Worm (Caenorhabditis elegans) whole organism, late embryonic: ENCODE results near the gene F35E8.7.

ENCODE experiments used
- C38D4.7 ChIP-seq: fragments of 200-800 bp; sonication (Bioruptor generic); optimal IDR thresholded peaks from 2 replicates; lab custom pipeline; 2018; ENCODE audit warnings: mild to moderate bottlenecking, missing genetic modification characterization, moderate library complexity, missing compliant biosample characterization
- F13H6.1 ChIP-seq: sonication (generic microtip); optimal IDR thresholded peaks from 2 replicates; lab custom pipeline; 2016; ENCODE audit warnings: missing genetic modification characterization, missing compliant biosample characterization
- K02D7.2 ChIP-seq: sonication (generic microtip); optimal IDR thresholded peaks from 2 replicates; lab custom pipeline; 2017; ENCODE audit warnings: mild to moderate bottlenecking, missing genetic modification characterization, missing compliant biosample characterization
- ama-1 ChIP-seq: fragments of 150-350 bp; optimal IDR thresholded peaks from 2 replicates; lab custom pipeline; 2014
- ceh-14 ChIP-seq: sonication (generic microtip); optimal IDR thresholded peaks from 2 replicates; lab custom pipeline; 2016; ENCODE audit warnings: missing genotype, missing genetic modification characterization, missing compliant biosample characterization
- ceh-18 ChIP-seq: sonication (generic microtip); optimal IDR thresholded peaks from 2 replicates; lab custom pipeline; 2016; ENCODE audit warnings: missing genetic modification characterization, missing compliant biosample characterization
- ceh-22 ChIP-seq: sonication (generic microtip); optimal IDR thresholded peaks from 2 replicates; lab custom pipeline; 2017; ENCODE audit warnings: missing biosample characterization, missing genetic modification characterization
- ceh-24 ChIP-seq: sonication (generic microtip); optimal IDR thresholded peaks from 2 replicates; lab custom pipeline; 2016; ENCODE audit warnings: mild to moderate bottlenecking, missing genetic modification characterization, missing compliant biosample characterization
- ceh-30 ChIP-seq: fragments of 150-350 bp; optimal IDR thresholded peaks from 2 replicates; lab custom pipeline; 2014; ENCODE audit warnings: missing biosample characterization, missing genetic modification characterization
- ceh-31 ChIP-seq: sonication (generic microtip); optimal IDR thresholded peaks from 2 replicates; lab custom pipeline; 2016; ENCODE audit warnings: missing genetic modification characterization, missing compliant biosample characterization
- ceh-45 ChIP-seq: fragments of 200-800 bp; sonication (Bioruptor generic); IDR thresholded peaks from 2 replicates; pipeline ENCODE4 v1.3.6; 2022; ENCODE audit warnings: missing genetic modification reagents, missing genetic modification characterization, missing compliant biosample characterization
- ceh-6 ChIP-seq: fragments of 200-800 bp; sonication (Bioruptor generic); optimal IDR thresholded peaks from 2 replicates; lab custom pipeline; 2018; ENCODE audit warnings: mild to moderate bottlenecking, missing genetic modification characterization, missing compliant biosample characterization
- che-1 ChIP-seq: sonication (generic microtip); optimal IDR thresholded peaks from 2 replicates; lab custom pipeline; 2016; ENCODE audit warnings: mild to moderate bottlenecking, missing genetic modification characterization, missing compliant biosample characterization
- dve-1 ChIP-seq: sonication (generic microtip); optimal IDR thresholded peaks from 2 replicates; lab custom pipeline; 2017; ENCODE audit warnings: antibody characterized with exemption, mild to moderate bottlenecking, missing genetic modification characterization, missing compliant biosample characterization
- elt-2 ChIP-seq: sonication (generic microtip); optimal IDR thresholded peaks from 2 replicates; lab custom pipeline; 2016; ENCODE audit warnings: missing genetic modification reagents, missing genetic modification characterization, missing compliant biosample characterization
- elt-4 ChIP-seq: sonication (generic microtip); optimal IDR thresholded peaks from 2 replicates; lab custom pipeline; 2016; ENCODE audit warnings: missing genetic modification characterization, missing compliant biosample characterization
- ets-4 ChIP-seq: sonication (generic microtip); optimal IDR thresholded peaks from 2 replicates; lab custom pipeline; 2016; ENCODE audit warnings: missing genetic modification characterization, missing compliant biosample characterization
- eyg-1 ChIP-seq: sonication (generic microtip); optimal IDR thresholded peaks from 2 replicates; lab custom pipeline; 2016; ENCODE audit warnings: missing genotype, missing genetic modification characterization, missing compliant biosample characterization
- fax-1 ChIP-seq: sonication (generic microtip); optimal IDR thresholded peaks from 2 replicates; lab custom pipeline; 2016; ENCODE audit warnings: missing genotype, missing genetic modification characterization, missing compliant biosample characterization
- hlh-13 ChIP-seq: fragments of 200-800 bp; sonication (Bioruptor generic); optimal IDR thresholded peaks from 2 replicates; lab custom pipeline; 2018; ENCODE audit warnings: mild to moderate bottlenecking, missing genetic modification characterization, missing compliant biosample characterization
- hlh-6 ChIP-seq: sonication (generic microtip); optimal IDR thresholded peaks from 2 replicates; lab custom pipeline; 2016; ENCODE audit warnings: missing genotype, missing genetic modification characterization, missing compliant biosample characterization
- hlh-8 ChIP-seq: sonication (generic microtip); optimal IDR thresholded peaks from 2 replicates; lab custom pipeline; 2016; ENCODE audit warnings: missing genotype, missing genetic modification characterization, missing compliant biosample characterization
- lim-6 ChIP-seq: sonication (generic microtip); optimal IDR thresholded peaks from 2 replicates; lab custom pipeline; 2016; ENCODE audit warnings: missing genetic modification characterization, missing compliant biosample characterization
- madf-2 ChIP-seq: sonication (generic microtip); optimal IDR thresholded peaks from 2 replicates; lab custom pipeline; 2017; ENCODE audit warnings: missing genetic modification characterization, missing compliant biosample characterization
- nhr-11 ChIP-seq: fragments of 150-350 bp; optimal IDR thresholded peaks from 2 replicates; lab custom pipeline; 2014; ENCODE audit warnings: missing biosample characterization, missing genetic modification characterization
- nhr-232 ChIP-seq: sonication (generic microtip); optimal IDR thresholded peaks from 2 replicates; lab custom pipeline; 2016; ENCODE audit warnings: missing genetic modification characterization, missing compliant biosample characterization
- npax-4 ChIP-seq: sonication (generic microtip); optimal IDR thresholded peaks from 2 replicates; lab custom pipeline; 2016; ENCODE audit warnings: missing genetic modification characterization, missing compliant biosample characterization
- odd-2 ChIP-seq: sonication (generic microtip); optimal IDR thresholded peaks from 2 replicates; lab custom pipeline; 2017; ENCODE audit warnings: antibody characterized with exemption, mild to moderate bottlenecking, missing genetic modification characterization, missing compliant biosample characterization
- pat-9 ChIP-seq: fragments of 200-800 bp; sonication (Bioruptor generic); optimal IDR thresholded peaks from 2 replicates; lab custom pipeline; 2018; ENCODE audit warnings: mild to moderate bottlenecking, missing genetic modification characterization, moderate library complexity, missing compliant biosample characterization
- pax-1 ChIP-seq: fragments of 150-350 bp; optimal IDR thresholded peaks from 2 replicates; lab custom pipeline; 2014; ENCODE audit warnings: missing biosample characterization, missing genetic modification characterization
- pha-2 ChIP-seq: sonication (generic microtip); optimal IDR thresholded peaks from 2 replicates; lab custom pipeline; 2017; ENCODE audit warnings: mild to moderate bottlenecking, missing genetic modification characterization, missing compliant biosample characterization
- pqm-1 ChIP-seq: sonication (generic microtip); optimal IDR thresholded peaks from 2 replicates; lab custom pipeline; 2016; ENCODE audit warnings: missing genetic modification characterization, missing compliant biosample characterization
- pros-1 ChIP-seq: fragments of 150-350 bp; optimal IDR thresholded peaks from 2 replicates; lab custom pipeline; 2014; ENCODE audit warnings: missing biosample characterization, missing genetic modification reagents, missing genetic modification characterization
- ref-2 ChIP-seq: sonication (generic microtip); optimal IDR thresholded peaks from 2 replicates; lab custom pipeline; 2016; ENCODE audit warnings: missing genetic modification characterization, missing compliant biosample characterization
- sox-2 ChIP-seq: fragments of 200-800 bp; sonication (Bioruptor generic); IDR thresholded peaks from 2 replicates; pipeline ENCODE4 v1.3.6; 2022; ENCODE audit warnings: missing genetic modification reagents, missing genetic modification characterization, missing compliant biosample characterization
- tbx-7 ChIP-seq: sonication (generic microtip); optimal IDR thresholded peaks from 2 replicates; lab custom pipeline; 2016; ENCODE audit warnings: missing genotype, missing genetic modification characterization, missing compliant biosample characterization
- ttx-3 ChIP-seq: sonication (generic microtip); optimal IDR thresholded peaks from 2 replicates; lab custom pipeline; 2016; ENCODE audit warnings: missing genetic modification reagents, missing genetic modification characterization, missing compliant biosample characterization
- unc-3 ChIP-seq, 2 experiments: fragments of 200-800 bp in 1 of 2; sonication (Bioruptor generic) in 1 of 2; sonication (generic microtip) in 1 of 2; conservative IDR thresholded peaks in 1 of 2; optimal IDR thresholded peaks in 1 of 2; 2 replicates each; pipeline versions ENCODE4 v1.3.6 to Lab custom; 2016 to 2022; ENCODE audit warnings: missing compliant biosample characterization in 2 of 2, missing genetic modification characterization in 2 of 2, missing genetic modification reagents in 1 of 2
- unc-42 ChIP-seq: sonication (generic microtip); optimal IDR thresholded peaks from 2 replicates; lab custom pipeline; 2016; ENCODE audit warnings: missing genotype, missing genetic modification characterization, missing compliant biosample characterization
- unc-55 ChIP-seq: sonication (generic microtip); optimal IDR thresholded peaks from 2 replicates; lab custom pipeline; 2017; ENCODE audit warnings: missing biosample characterization, missing genetic modification reagents, missing genetic modification characterization
- unc-86 ChIP-seq: sonication (generic microtip); optimal IDR thresholded peaks from 2 replicates; lab custom pipeline; 2016; ENCODE audit warnings: missing genetic modification characterization, missing compliant biosample characterization
- ztf-16 ChIP-seq: sonication (generic microtip); optimal IDR thresholded peaks from 2 replicates; lab custom pipeline; 2017; ENCODE audit warnings: missing genetic modification characterization, missing compliant biosample characterization

Gene F35E8.7

DNA sequence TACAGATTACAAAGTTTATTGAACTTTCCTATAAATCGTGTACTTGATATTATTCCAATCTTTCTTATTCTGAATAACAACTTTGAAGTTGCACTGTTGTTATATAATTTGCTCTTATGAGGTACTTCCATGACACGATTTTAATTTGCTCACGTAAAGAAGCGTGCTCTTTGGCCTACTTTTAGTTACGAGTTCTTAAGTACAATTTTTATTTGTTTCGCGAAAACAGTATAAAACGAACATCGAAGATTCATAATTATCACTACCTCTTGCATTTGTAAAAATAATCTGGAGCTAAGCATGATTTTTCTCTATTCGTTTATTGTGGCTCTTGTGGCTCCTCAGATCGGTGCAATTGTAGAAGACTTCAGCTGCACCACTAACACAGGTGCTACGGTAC lies at the start of gene F35E8.7:
F35E8.7 (plus strand) TSS at position 301 of the 400 bp plus-strand sequence.
- no peak for TF ChIP-seq unc-55
- TF ChIP-seq pros-1 (tag; lab: Kevin White, UChicago), result no peak
- no peak for TF ChIP-seq npax-4 (tag; lab: Kevin White, UChicago)
- no peak for TF ChIP-seq pax-1
- TF ChIP-seq tbx-7 (tag; lab: Kevin White, UChicago), result no peak
- no peak for TF ChIP-seq ceh-18 (tag; lab: Kevin White, UChicago)
- no peak for TF ChIP-seq ets-4 (tag; lab: Kevin White, UChicago)
- no peak for TF ChIP-seq ref-2 (tag; lab: Kevin White, UChicago)
- TF ChIP-seq odd-2 (tag; lab: Kevin White, UChicago), result no peak
- no peak for TF ChIP-seq elt-2 (tag; lab: Kevin White, UChicago)
- no peak for TF ChIP-seq madf-2 (tag; lab: Kevin White, UChicago)
- no peak for TF ChIP-seq nhr-11 (tag; lab: Kevin White, UChicago)
- TF ChIP-seq unc-3 (GFP tag; conservative IDR thresholded peaks at IDR 0.05; lab: Robert Waterston, UW), result no peak
- no peak for TF ChIP-seq unc-3 (tag; optimal IDR thresholded peaks at IDR 0.05; lab: Kevin White, UChicago)
- TF ChIP-seq ttx-3 (tag; lab: Kevin White, UChicago), result no peak
- TF ChIP-seq C38D4.7 (GFP tag; lab: Kevin White, UChicago), result no peak
- TF ChIP-seq, all 69 proteins: peak for 0

DNA sequence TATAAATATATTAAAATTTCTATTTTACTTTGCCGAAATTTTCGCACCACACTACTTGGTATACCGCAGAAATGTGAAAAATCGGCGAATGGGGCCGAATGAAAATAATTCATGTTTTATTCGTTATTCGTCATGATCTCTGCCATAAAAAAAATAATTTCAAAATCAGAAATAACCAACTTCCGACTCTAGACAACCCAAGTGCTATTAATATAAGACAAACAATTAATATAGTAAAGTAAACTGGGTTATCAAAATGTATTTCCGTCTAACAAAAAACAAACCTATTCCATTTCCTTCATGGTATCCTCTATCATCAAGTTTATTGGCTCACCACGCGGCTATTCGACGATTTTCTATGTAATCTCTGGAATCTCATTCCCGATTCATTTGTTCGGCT lies 48.0 kb upstream of the F35E8.7 start, which contains the start of gene srh-293:
srh-293 (plus strand) TSS at position 301 of the 400 bp plus-strand sequence.
- TF ChIP-seq hlh-13 (GFP tag; lab: Kevin White, UChicago) (no peak), C38D4.7 (GFP tag; lab: Kevin White, UChicago) (no peak)
- TF ChIP-seq, all 69 proteins: peak for 0

DNA sequence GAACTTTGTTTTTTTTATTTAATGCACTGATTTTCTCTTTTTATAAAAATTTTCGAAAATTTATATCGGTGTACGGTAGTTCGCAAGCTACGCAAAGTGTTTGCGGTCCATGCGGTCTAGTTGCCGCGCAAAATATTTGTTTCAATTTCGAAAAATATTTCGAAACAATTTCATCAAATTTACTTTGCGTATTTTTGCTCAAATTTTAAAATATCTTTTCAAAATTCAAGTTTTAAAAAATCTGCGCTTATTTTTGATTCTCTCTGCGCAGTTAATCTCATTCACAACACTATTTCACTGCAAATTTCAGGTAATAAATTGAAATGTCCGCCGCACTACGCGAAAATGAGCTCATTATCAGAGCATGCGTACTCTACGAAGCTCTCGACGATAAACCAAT lies 46.4 kb upstream of the F35E8.7 start, which contains the start of gene fbxa-197:
fbxa-197 (plus strand) TSS at position 301 of the 400 bp plus-strand sequence.
- TF ChIP-seq ceh-22, result no peak

DNA sequence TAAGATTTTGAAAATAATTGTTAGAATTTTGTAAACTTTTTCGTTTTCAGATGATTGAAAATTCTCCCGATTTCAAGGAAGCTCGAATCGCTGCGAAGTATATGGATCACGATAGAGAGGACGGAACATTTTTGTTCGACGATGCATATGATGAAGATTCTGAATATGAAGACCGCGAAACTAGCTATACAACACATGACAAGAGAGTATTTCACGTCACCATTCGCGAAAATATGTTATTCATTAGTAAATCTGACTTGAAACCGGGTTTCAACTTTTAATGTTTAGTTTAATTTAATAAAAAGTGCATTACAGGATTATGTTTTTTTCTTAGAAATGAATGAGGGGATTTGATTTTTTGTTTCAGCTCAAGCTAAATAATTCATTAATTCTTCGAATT lies 43.5 kb upstream of the F35E8.7 start, which contains the start of gene str-57:
str-57 (plus strand) TSS at position 301 of the 400 bp plus-strand sequence.
- TF ChIP-seq sox-2 (no peak), eyg-1 (tag; lab: Kevin White, UChicago) (no peak), unc-42 (tag; lab: Kevin White, UChicago) (no peak), ttx-3 (tag; lab: Kevin White, UChicago) (no peak), lim-6 (tag; lab: Kevin White, UChicago) (no peak), pha-2 (tag; lab: Kevin White, UChicago) (no peak), npax-4 (tag; lab: Kevin White, UChicago) (no peak), hlh-13 (GFP tag; lab: Kevin White, UChicago) (no peak), hlh-6 (tag; lab: Kevin White, UChicago) (no peak)

DNA sequence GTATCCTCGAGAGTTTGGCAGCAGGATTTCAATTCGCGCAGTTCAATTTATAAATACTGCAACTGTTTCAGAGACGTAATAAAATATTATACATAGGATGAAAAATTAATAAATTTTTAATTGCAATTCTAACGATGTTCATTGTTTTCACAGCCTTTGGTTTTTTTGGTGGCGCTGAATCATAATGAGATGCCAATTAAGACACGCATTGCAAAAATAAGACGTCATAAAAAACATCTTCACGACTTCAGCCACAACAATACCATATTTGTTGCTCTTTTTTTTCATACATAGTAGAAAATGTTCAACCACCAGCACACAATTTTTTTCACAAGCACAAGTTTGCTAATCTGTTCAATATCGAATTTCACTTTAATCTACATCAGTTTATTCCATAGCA lies 41.5 kb upstream of the F35E8.7 start, which contains the start of gene str-56:
str-56 (plus strand) TSS at position 301 of the 400 bp plus-strand sequence.
- no peak for TF ChIP-seq ztf-16 (tag; lab: Kevin White, UChicago)
- no peak for TF ChIP-seq pqm-1 (tag; lab: Kevin White, UChicago)
- no peak for TF ChIP-seq hlh-8 (tag; lab: Kevin White, UChicago)
- no peak for TF ChIP-seq lim-6 (tag; lab: Kevin White, UChicago)
- no peak for TF ChIP-seq K02D7.2 (tag; lab: Kevin White, UChicago)
- TF ChIP-seq dve-1, result no peak
- no peak for TF ChIP-seq sox-2
- no peak for TF ChIP-seq ceh-24 (tag; lab: Kevin White, UChicago)
- no peak for TF ChIP-seq ref-2 (tag; lab: Kevin White, UChicago)
- TF ChIP-seq nhr-232, result no peak
- TF ChIP-seq ceh-22, result no peak
- TF ChIP-seq pros-1 (tag; lab: Kevin White, UChicago), result no peak
- TF ChIP-seq ceh-30 (tag; lab: Kevin White, UChicago), result no peak

DNA sequence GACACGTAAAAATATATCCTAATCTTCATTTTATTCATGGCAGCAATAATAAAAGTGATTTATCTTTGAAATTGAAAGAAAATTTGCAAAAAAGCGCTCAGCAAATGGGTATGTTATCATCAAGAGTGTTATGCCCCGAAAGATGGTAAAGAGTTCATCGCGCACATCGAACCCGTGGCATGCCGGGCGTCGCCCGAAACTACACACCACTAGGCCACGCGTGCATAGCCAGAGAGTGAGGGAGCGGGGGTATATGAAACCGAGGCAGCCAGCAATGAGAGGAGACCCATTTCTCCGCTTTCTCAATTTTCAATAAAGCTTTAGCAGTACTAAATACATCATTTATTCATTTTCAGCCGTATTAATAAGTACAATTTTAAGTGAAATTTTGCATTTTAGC lies 40.1 kb upstream of the F35E8.7 start:
- TF ChIP-seq che-1 (tag; lab: Kevin White, UChicago), result peak; percentile 98
- TF ChIP-seq ceh-6 (GFP tag; lab: Kevin White, UChicago), result peak; percentile 99
- peak; percentile 87 for TF ChIP-seq ceh-30 (tag; lab: Kevin White, UChicago)
- peak; percentile 99 for TF ChIP-seq unc-86 (tag; lab: Kevin White, UChicago)
- peak; percentile 88 for TF ChIP-seq ets-4 (tag; lab: Kevin White, UChicago)
- TF ChIP-seq hlh-13 (GFP tag; lab: Kevin White, UChicago), result peak; percentile 99
- TF ChIP-seq ceh-14, result peak; percentile 99
- TF ChIP-seq ceh-31 (tag; lab: Kevin White, UChicago), result peak; percentile 93
- TF ChIP-seq nhr-232, result peak; percentile 99
- TF ChIP-seq pat-9 (tag; lab: Kevin White, UChicago), result peak; percentile 100
- TF ChIP-seq elt-4 (tag; lab: Kevin White, UChicago), result peak; percentile 97
- TF ChIP-seq hlh-8 (tag; lab: Kevin White, UChicago), result peak; percentile 96
- peak; percentile 86 for TF ChIP-seq unc-42 (tag; lab: Kevin White, UChicago)
- TF ChIP-seq fax-1, result peak; percentile 96
- peak; percentile 98 for TF ChIP-seq F13H6.1 (tag; lab: Kevin White, UChicago)
- no peak for TF ChIP-seq ama-1 (lab: Kevin White, UChicago)
- peak; percentile 99 for TF ChIP-seq ceh-45
